Fruit fly (Drosophila melanogaster): ENCODE results near the gene CG43232.
A peak's percentile ranks its signal among the peaks of the same experiment; 100 is the strongest.

Gene CG43232

dm6 chr2L:6922091-6922753 lies 9.7 kb upstream of the CG43232 start (continued):
- TF ChIP-seq pan (optimal IDR thresholded peaks at IDR 0.05) (no peak), pan (GFP tag; optimal IDR thresholded peaks at IDR 0.05 in 1 of 2, IDR thresholded peaks at IDR 0.05 in 1 of 2) (no peak), CG10462 (GFP tag; optimal IDR thresholded peaks at IDR 0.05) (peak; percentile 46), hbn (GFP tag; IDR thresholded peaks at IDR 0.05; ENCODE audit: partially characterized antibody) (no peak), gsb-n (tag; optimal IDR thresholded peaks at IDR 0.05) (peak; percentile 63), NK7.1 (GFP tag; optimal IDR thresholded peaks at IDR 0.05) (peak; percentile 33), cato (GFP tag; optimal IDR thresholded peaks at IDR 0.05; ENCODE audit: borderline replicate concordance) (peak; percentile 8), gcm (GFP tag; optimal IDR thresholded peaks at IDR 0.05) (peak; percentile 61), fd64A (GFP tag; optimal IDR thresholded peaks at IDR 0.05) (no peak), CG31224 (GFP tag; IDR thresholded peaks at IDR 0.05) (no peak), sug (tag; optimal IDR thresholded peaks at IDR 0.05) (no peak), wor (GFP tag; IDR thresholded peaks at IDR 0.05) (peak; percentile 47; the same call in 1 of the 2 replicates), lola (GFP tag; optimal IDR thresholded peaks at IDR 0.05) (peak in 1 of 3 experiments; percentile 66), caup (GFP tag; optimal IDR thresholded peaks at IDR 0.05; ENCODE audit: severe bottlenecking) (peak; percentile 60), Fer1 (GFP tag; optimal IDR thresholded peaks at IDR 0.05) (peak; percentile 57), Atf6 (GFP tag; IDR thresholded peaks at IDR 0.05) (peak; percentile 74), kay (GFP tag; optimal IDR thresholded peaks at IDR 0.05) (peak; percentile 5), gem (tag; optimal IDR thresholded peaks at IDR 0.05) (peak; percentile 86), CG5180 (GFP tag; optimal IDR thresholded peaks at IDR 0.05) (no peak), CG11093 (GFP tag; IDR thresholded peaks at IDR 0.05) (no peak), CHES-1-like (GFP tag; optimal IDR thresholded peaks at IDR 0.05) (peak; percentile 51), ap (GFP tag; IDR thresholded peaks at IDR 0.05) (peak; percentile 72), CG31365 (tag; optimal IDR thresholded peaks at IDR 0.05) (peak; percentile 54), Gug (GFP tag; IDR thresholded peaks at IDR 0.05) (peak; percentile 58; the same call in 2 of the 4 replicates), run (tag; optimal IDR thresholded peaks at IDR 0.05) (no peak), Nf-YA (GFP tag; IDR thresholded peaks at IDR 0.05) (0 out of 2 replicates have a peak, but pooled peaks have one; percentile 29), CG7271 (tag; optimal IDR thresholded peaks at IDR 0.05) (peak; percentile 1), peb (GFP tag; IDR thresholded peaks at IDR 0.05) (peak; percentile 45; the same call in 1 of the 2 replicates), shn (GFP tag; optimal IDR thresholded peaks at IDR 0.05) (peak; percentile 68), CG12155 (GFP tag; optimal IDR thresholded peaks at IDR 0.05) (peak; percentile 52), amos (GFP tag; IDR thresholded peaks at IDR 0.05; ENCODE audit: partially characterized antibody) (no peak), Camta (GFP tag; optimal IDR thresholded peaks at IDR 0.05) (peak; percentile 65), Xbp1 (GFP tag; optimal IDR thresholded peaks at IDR 0.05) (peak; percentile 76), CG18011 (GFP tag; optimal IDR thresholded peaks at IDR 0.05) (peak; percentile 43), Sry-δ (GFP tag; optimal IDR thresholded peaks at IDR 0.05) (peak; percentile 9), CG17568 (GFP tag; optimal IDR thresholded peaks at IDR 0.05) (peak; percentile 77), CG13775 (GFP tag; optimal IDR thresholded peaks at IDR 0.05) (peak; percentile 53), Elba2 (GFP tag; optimal IDR thresholded peaks at IDR 0.05) (peak; percentile 37), btn (GFP tag; optimal IDR thresholded peaks at IDR 0.05) (peak; percentile 21), Awh (GFP tag; IDR thresholded peaks at IDR 0.05) (no peak), salm (tag; optimal IDR thresholded peaks at IDR 0.05) (peak; percentile 36), CG15269 (tag; optimal IDR thresholded peaks at IDR 0.05) (no peak), CG4854 (GFP tag; optimal IDR thresholded peaks at IDR 0.05) (peak; percentile 37), CG10959 (GFP tag; IDR thresholded peaks at IDR 0.05) (no peak), CG12769 (tag; optimal IDR thresholded peaks at IDR 0.05) (peak; percentile 61), Ada2b (GFP tag; IDR thresholded peaks at IDR 0.05) (no peak), CG10274 (GFP tag; optimal IDR thresholded peaks at IDR 0.05) (no peak), slbo (GFP tag; IDR thresholded peaks at IDR 0.05) (no peak), CG16863 (GFP tag; optimal IDR thresholded peaks at IDR 0.05) (peak; percentile 46)
